Worm (Caenorhabditis elegans) whole organism, L4/young adult: Measurements from ENCODE around the gene sre-37.

Experiments used
- W03F9.2 ChIP-seq: fragments of 150-350 bp; optimal IDR thresholded peaks from 2 replicates; lab custom pipeline; 2014; ENCODE audit warnings: missing biosample characterization, missing genetic modification characterization
- dao-5 ChIP-seq: sonication (generic microtip); optimal IDR thresholded peaks from 2 replicates; lab custom pipeline; 2016; ENCODE audit warnings: missing genotype, missing genetic modification characterization, moderate library complexity, missing compliant biosample characterization
- him-1 ChIP-seq: sonication (generic microtip); optimal IDR thresholded peaks from 2 replicates; lab custom pipeline; 2016; ENCODE audit warnings: missing genotype, missing genetic modification reagents, missing genetic modification characterization, missing compliant biosample characterization

DNA sequence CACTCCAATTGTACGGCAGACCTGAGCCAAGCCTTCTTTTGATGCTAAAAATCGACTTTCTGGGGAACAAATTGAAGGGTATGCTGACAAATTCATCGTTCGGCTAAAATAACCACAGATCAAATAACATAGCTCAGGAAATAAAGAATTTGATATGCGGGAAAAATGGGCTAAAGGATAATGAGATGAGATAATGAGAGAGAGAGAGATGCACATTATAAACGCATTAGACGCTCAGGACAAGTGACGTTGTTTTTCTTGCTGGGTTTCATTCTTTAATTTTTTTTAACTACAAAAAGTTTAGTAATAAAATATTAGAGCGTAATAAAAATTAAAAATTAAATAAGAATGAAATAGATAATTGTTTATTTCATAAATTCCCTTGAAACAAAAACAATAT lies 49.0 kb downstream of the sre-37 start, which contains the start of gene srh-69:
- no peak for TF ChIP-seq dao-5 (tag; lab: Kevin White, UChicago)
- no peak for TF ChIP-seq W03F9.2 (tag; lab: Kevin White, UChicago)
- no peak for TF ChIP-seq him-1
